Worm (Caenorhabditis elegans): Measurements from ENCODE around the gene C26G2.2.

The C26G2.2 gene

DNA sequence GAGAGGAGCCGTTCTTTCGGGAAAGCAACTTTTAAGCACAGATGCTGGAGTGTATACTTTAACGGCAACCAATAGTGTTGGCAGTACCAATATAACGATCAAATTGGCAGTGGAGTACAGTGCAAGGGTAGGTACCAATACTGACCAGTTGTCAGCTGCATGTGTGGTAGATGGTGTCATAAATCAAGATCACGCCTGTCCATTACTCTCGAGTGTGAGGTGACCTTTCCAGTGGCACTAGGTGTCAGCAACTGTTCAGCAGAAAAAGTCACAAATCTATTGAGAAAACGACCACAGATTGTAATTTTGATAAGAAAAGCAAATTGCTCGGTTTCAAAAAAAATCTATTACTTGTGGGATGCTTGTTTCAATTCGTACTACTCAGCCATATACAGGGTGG lies 4.7 kb upstream of the C26G2.2 start:
- TF ChIP-seq pat-9 (tag; optimal IDR thresholded peaks at IDR 0.05) (no peak), unc-55 (GFP tag; optimal IDR thresholded peaks at IDR 0.05) (peak; percentile 58), Y22D7AL.16 (tag; optimal IDR thresholded peaks at IDR 0.05) (no peak)

DNA sequence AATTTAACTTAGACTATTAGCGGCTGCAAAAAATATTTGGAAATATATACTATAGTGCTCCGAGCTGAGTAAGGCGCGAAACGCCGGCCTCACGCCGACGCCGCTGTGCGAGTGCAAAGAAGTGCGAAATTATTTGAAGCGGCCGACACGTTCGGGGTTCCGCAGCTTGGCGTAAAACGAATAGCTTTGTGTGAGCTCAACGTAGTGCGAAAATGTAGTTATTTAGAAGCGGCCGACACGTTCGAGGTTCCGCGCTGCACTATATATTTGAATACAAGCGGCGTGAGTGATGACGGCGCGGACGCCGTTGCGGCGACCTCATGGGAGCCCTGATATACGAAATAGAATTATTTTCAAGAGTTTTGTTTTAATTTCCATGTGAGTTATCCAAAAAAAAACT lies 2.2 kb upstream of the C26G2.2 start:
- no peak for TF ChIP-seq tbx-2 (tag; optimal IDR thresholded peaks at IDR 0.05)
- no peak for TF ChIP-seq sdc-2 (tag; optimal IDR thresholded peaks at IDR 0.05)
- no peak for TF ChIP-seq zip-5 (tag; optimal IDR thresholded peaks at IDR 0.05)
- TF ChIP-seq K02D7.2 (tag; optimal IDR thresholded peaks at IDR 0.05) = no peak
- TF ChIP-seq hlh-13 (GFP tag; optimal IDR thresholded peaks at IDR 0.05) = no peak

DNA sequence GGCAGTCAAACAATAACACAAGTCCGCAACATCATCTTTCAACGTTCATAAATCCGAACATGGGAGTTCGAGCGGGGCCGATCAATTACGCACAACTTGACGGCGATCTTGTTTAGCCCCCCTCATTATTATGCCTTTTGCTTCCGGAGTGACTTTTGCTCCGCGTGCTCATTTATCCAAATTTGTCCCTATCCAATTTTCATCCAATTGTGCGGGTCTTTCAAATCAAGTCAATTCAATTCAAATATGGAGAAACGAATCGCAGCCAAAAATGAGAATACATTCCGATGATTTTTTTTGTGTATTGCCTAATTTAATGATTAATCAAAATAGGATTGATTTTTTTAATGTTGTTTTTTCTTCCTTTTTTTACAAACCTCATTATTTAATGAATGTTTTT lies 1.7 kb upstream of the C26G2.2 start:
- TF ChIP-seq hlh-6 (tag; optimal IDR thresholded peaks at IDR 0.05) (no peak), unc-42 (tag; optimal IDR thresholded peaks at IDR 0.05) (peak; percentile 58), ceh-48 (tag; optimal IDR thresholded peaks at IDR 0.05) (no peak), lin-11 (tag; optimal IDR thresholded peaks at IDR 0.05) (no peak)

DNA sequence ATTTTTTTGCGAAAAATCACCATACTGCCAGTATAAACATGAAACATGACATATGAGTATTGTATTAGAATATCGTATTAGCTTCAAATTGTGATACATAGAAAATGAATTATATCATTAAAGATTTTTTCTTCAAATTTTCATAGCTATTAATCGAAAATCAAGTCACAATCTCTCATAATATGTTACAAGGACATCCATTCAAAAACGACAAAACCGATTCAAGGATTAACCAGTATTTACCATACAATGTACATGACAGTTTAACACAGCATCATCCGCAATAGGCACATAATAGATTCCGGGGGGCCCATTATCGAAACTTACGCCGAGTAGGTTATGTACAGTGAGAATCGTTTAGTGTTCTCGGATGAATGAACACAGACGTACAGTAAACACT lies 7.2 kb downstream of the C26G2.2 start:
- no peak for TF ChIP-seq ceh-22 (tag; optimal IDR thresholded peaks at IDR 0.05)
- no peak for TF ChIP-seq ceh-24 (tag; optimal IDR thresholded peaks at IDR 0.05)

DNA sequence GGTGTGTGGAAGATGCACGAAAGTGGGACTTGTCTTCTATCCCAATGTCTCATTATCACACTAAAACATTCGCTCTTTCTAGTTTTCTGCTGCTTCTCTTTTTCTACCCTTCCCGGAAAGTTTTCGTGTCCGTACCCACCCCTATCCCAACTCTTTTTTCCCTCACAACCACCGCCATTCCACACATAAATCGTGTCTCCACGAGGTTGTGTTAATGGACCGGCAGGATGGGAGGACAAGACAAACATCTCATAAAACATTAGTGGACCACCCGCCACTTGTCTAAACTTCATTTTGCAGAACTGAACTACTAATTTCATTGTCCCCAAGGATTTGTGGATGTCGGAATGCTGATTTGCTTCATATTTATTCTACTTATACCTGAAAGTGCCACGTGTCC lies 9.9 kb downstream of the C26G2.2 start, which contains the start of gene slt-1:
TSS of gene slt-1 (plus strand) at position 301 of the 400 bp plus-strand sequence.
- peak; percentile 2 for TF ChIP-seq ceh-18 (tag; optimal IDR thresholded peaks at IDR 0.05)
- no peak for TF ChIP-seq hlh-15 (tag; optimal IDR thresholded peaks at IDR 0.05)
- no peak for TF ChIP-seq K09A11.1 (tag; optimal IDR thresholded peaks at IDR 0.05; ENCODE audit: insufficient read depth)

DNA sequence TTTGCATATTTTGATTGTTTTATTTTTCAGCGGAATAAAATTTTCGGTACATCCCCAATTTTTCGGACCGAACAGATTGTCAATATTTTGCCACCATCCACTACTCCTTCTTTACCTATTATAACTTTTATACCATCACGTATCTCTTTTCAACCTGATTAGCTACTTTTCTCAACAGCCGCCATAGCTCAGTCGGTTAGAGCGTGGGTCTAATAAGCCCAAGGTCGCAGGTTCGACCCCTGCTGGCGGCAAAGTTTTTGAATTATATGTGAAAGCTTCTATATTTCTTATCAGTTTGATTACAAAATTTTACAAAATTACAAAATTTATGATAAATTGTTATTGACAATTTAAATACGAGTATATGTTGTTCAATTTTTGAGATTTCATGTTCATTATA lies 14.9 kb downstream of the C26G2.2 start:
- no peak for TF ChIP-seq ceh-24 (tag; optimal IDR thresholded peaks at IDR 0.05)
- TF ChIP-seq ceh-18 (tag; optimal IDR thresholded peaks at IDR 0.05) = no peak
- TF ChIP-seq ceh-22 (tag; optimal IDR thresholded peaks at IDR 0.05) = no peak
- TF ChIP-seq K02D7.2 (tag; optimal IDR thresholded peaks at IDR 0.05) = no peak
- no peak for TF ChIP-seq mec-3 (tag; optimal IDR thresholded peaks at IDR 0.05; ENCODE audit: borderline replicate concordance)
- no peak for TF ChIP-seq hlh-6 (tag; optimal IDR thresholded peaks at IDR 0.05)
- no peak for TF ChIP-seq syd-9 (tag; optimal IDR thresholded peaks at IDR 0.05)
- TF ChIP-seq pqm-1 (tag; optimal IDR thresholded peaks at IDR 0.05) = no peak
- TF ChIP-seq dmd-4 (tag; optimal IDR thresholded peaks at IDR 0.05; ENCODE audit: borderline replicate concordance) = no peak
- TF ChIP-seq Y22D7AL.16 (tag; optimal IDR thresholded peaks at IDR 0.05) = no peak
- TF ChIP-seq che-1 (tag; optimal IDR thresholded peaks at IDR 0.05) = no peak
- TF ChIP-seq ttx-3 (tag; optimal IDR thresholded peaks at IDR 0.05) = no peak
- TF ChIP-seq nhr-11 (tag; optimal IDR thresholded peaks at IDR 0.05) = no peak
- TF ChIP-seq sdc-2 (tag; optimal IDR thresholded peaks at IDR 0.05) = no peak
- TF ChIP-seq ceh-45 (GFP tag; IDR thresholded peaks at IDR 0.05) = no peak
- no peak for TF ChIP-seq hlh-15 (tag; optimal IDR thresholded peaks at IDR 0.05)
- no peak for TF ChIP-seq unc-86 (tag; optimal IDR thresholded peaks at IDR 0.05)

DNA sequence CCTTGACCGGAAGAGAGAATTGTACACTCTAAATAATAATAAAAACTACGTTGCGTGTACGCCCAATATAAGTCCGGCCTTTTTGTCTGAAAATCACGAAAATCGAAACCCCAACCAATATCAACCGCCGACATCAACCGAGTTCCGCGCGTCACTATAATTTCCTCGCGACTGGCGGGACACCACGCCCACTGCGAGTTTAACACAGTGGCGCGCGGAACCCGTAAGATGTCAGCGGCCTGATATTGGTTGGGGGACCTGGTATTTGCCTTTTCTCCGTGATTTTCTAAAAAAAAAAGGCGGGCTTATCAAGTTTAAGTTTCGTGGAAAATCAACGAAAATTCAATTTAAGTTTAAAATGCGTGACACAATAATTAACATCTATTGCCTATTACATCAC lies 16.3 kb downstream of the C26G2.2 start:
- TF ChIP-seq pat-9 (tag; optimal IDR thresholded peaks at IDR 0.05) (no peak), sox-4 (tag; optimal IDR thresholded peaks at IDR 0.05) (no peak), gmeb-2 (tag; optimal IDR thresholded peaks at IDR 0.05) (no peak), pax-1 (tag; optimal IDR thresholded peaks at IDR 0.05) (no peak), unc-55 (GFP tag; optimal IDR thresholded peaks at IDR 0.05) (no peak), nhr-11 (tag; optimal IDR thresholded peaks at IDR 0.05) (no peak), ceh-2 (tag; optimal IDR thresholded peaks at IDR 0.05) (no peak), ets-4 (tag; optimal IDR thresholded peaks at IDR 0.05) (no peak), hlh-30 (tag; optimal IDR thresholded peaks at IDR 0.05; ENCODE audit: insufficient read depth) (no peak), ztf-16 (tag; optimal IDR thresholded peaks at IDR 0.05) (no peak), hlh-8 (tag; optimal IDR thresholded peaks at IDR 0.05) (no peak), F13H6.1 (tag; optimal IDR thresholded peaks at IDR 0.05) (no peak), npax-4 (tag; optimal IDR thresholded peaks at IDR 0.05) (no peak), tbx-2 (tag; optimal IDR thresholded peaks at IDR 0.05) (no peak)
